Worm (Caenorhabditis elegans) whole organism, mixed stage, embryonic: Measurements from ENCODE around the gene H37A05.4.

Experiments
- M03D4.4 ChIP-seq: sonication (generic microtip); optimal IDR thresholded peaks from 2 replicates; lab custom pipeline; 2017; ENCODE audit warnings: mild to moderate bottlenecking, missing genetic modification characterization, missing compliant biosample characterization
- bed-3 ChIP-seq: fragments of 200-800 bp; sonication (Bioruptor generic); optimal IDR thresholded peaks from 3 replicates; lab custom pipeline; 2018; ENCODE audit warnings: mild to moderate bottlenecking, missing genetic modification characterization, moderate library complexity, missing compliant biosample characterization
- blmp-1 ChIP-seq: fragments of 150-350 bp; optimal IDR thresholded peaks from 2 replicates; lab custom pipeline; 2014; ENCODE audit warnings: missing biosample characterization, missing genetic modification characterization
- ceh-39 ChIP-seq: fragments of 150-350 bp; optimal IDR thresholded peaks from 2 replicates; lab custom pipeline; 2014; ENCODE audit warnings: missing biosample characterization, missing genetic modification characterization
- ceh-43 ChIP-seq: fragments of 200-800 bp; sonication (Bioruptor generic); optimal IDR thresholded peaks from 2 replicates; lab custom pipeline; 2018; ENCODE audit warnings: mild to moderate bottlenecking, missing genetic modification characterization, moderate library complexity, missing compliant biosample characterization
- ceh-83 ChIP-seq: fragments of 200-800 bp; sonication (Bioruptor generic); optimal IDR thresholded peaks from 2 replicates; lab custom pipeline; 2018; ENCODE audit warnings: mild to moderate bottlenecking, missing genetic modification characterization, missing compliant biosample characterization
- cnd-1 ChIP-seq: fragments of 200-800 bp; sonication (Bioruptor generic); optimal IDR thresholded peaks from 2 replicates; lab custom pipeline; 2018; ENCODE audit warnings: mild to moderate bottlenecking, missing genetic modification characterization, missing compliant biosample characterization
- drap-1 ChIP-seq: fragments of 200-800 bp; sonication (Bioruptor generic); optimal IDR thresholded peaks from 3 replicates; lab custom pipeline; 2018; ENCODE audit warnings: mild to moderate bottlenecking, missing genetic modification characterization, missing compliant biosample characterization
- elt-1 ChIP-seq: sonication (generic microtip); optimal IDR thresholded peaks from 2 replicates; lab custom pipeline; 2017; ENCODE audit warnings: missing genetic modification characterization, mild to moderate bottlenecking, missing compliant biosample characterization, antibody characterized with exemption, moderate library complexity, borderline replicate concordance; ENCODE audit not compliant: insufficient read depth
- elt-3 ChIP-seq: fragments of 150-350 bp; optimal IDR thresholded peaks from 2 replicates; lab custom pipeline; 2014; ENCODE audit warnings: missing biosample characterization, missing genetic modification characterization
- flh-1 ChIP-seq: fragments of 200-800 bp; sonication (Bioruptor generic); optimal IDR thresholded peaks from 2 replicates; lab custom pipeline; 2018; ENCODE audit warnings: mild to moderate bottlenecking, missing genetic modification characterization, moderate library complexity, missing compliant biosample characterization
- ham-2 ChIP-seq: fragments of 200-800 bp; sonication (Bioruptor generic); optimal IDR thresholded peaks from 2 replicates; lab custom pipeline; 2018; ENCODE audit warnings: mild to moderate bottlenecking, missing genetic modification characterization, missing compliant biosample characterization
- hlh-1 ChIP-seq: fragments of 150-350 bp; optimal IDR thresholded peaks from 2 replicates; lab custom pipeline; 2014; ENCODE audit warnings: missing biosample characterization, missing genetic modification reagents, missing genetic modification characterization
- lin-32 ChIP-seq: fragments of 200-800 bp; sonication (Bioruptor generic); optimal IDR thresholded peaks from 2 replicates; lab custom pipeline; 2018; ENCODE audit warnings: mild to moderate bottlenecking, missing genetic modification characterization, missing compliant biosample characterization
- lsy-2 ChIP-seq: fragments of 150-350 bp; optimal IDR thresholded peaks from 2 replicates; lab custom pipeline; 2014; ENCODE audit warnings: missing biosample characterization, missing genetic modification characterization
- mab-5 ChIP-seq: fragments of 150-350 bp; optimal IDR thresholded peaks from 2 replicates; lab custom pipeline; 2014; ENCODE audit warnings: missing biosample characterization, missing genetic modification characterization
- mep-1 ChIP-seq: fragments of 150-350 bp; optimal IDR thresholded peaks from 2 replicates; lab custom pipeline; 2017; ENCODE audit warnings: missing biosample characterization, missing genetic modification reagents, missing genetic modification characterization, inconsistent platforms
- nhr-12 ChIP-seq: fragments of 150-350 bp; optimal IDR thresholded peaks from 2 replicates; lab custom pipeline; 2014; ENCODE audit warnings: missing biosample characterization, missing genetic modification characterization
- nhr-2 ChIP-seq: fragments of 150-350 bp; optimal IDR thresholded peaks from 2 replicates; lab custom pipeline; 2014; ENCODE audit warnings: missing biosample characterization, missing genetic modification characterization
- nhr-237 ChIP-seq: fragments of 150-350 bp; optimal IDR thresholded peaks from 2 replicates; lab custom pipeline; 2014; ENCODE audit warnings: missing biosample characterization, missing genetic modification characterization
- nhr-28 ChIP-seq: fragments of 150-350 bp; optimal IDR thresholded peaks from 2 replicates; lab custom pipeline; 2014; ENCODE audit warnings: missing biosample characterization, missing genetic modification characterization
- nhr-76 ChIP-seq: sonication (generic microtip); optimal IDR thresholded peaks from 2 replicates; lab custom pipeline; 2017; ENCODE audit warnings: missing biosample characterization, missing genetic modification characterization
- pha-4 ChIP-seq: fragments of 150-350 bp; optimal IDR thresholded peaks from 2 replicates; lab custom pipeline; 2018; ENCODE audit warnings: missing biosample characterization, missing genetic modification reagents, missing genetic modification characterization
- snpc-4 ChIP-seq: fragments of 150-350 bp; optimal IDR thresholded peaks from 2 replicates; lab custom pipeline; 2014; ENCODE audit warnings: missing biosample characterization, missing genetic modification characterization
- sptf-1 ChIP-seq: sonication (generic microtip); optimal IDR thresholded peaks from 2 replicates; lab custom pipeline; 2017; ENCODE audit warnings: mild to moderate bottlenecking, missing genetic modification characterization, moderate library complexity, missing compliant biosample characterization
- tbx-8 ChIP-seq: fragments of 200-800 bp; sonication (Bioruptor generic); optimal IDR thresholded peaks from 2 replicates; lab custom pipeline; 2018; ENCODE audit warnings: mild to moderate bottlenecking, missing genetic modification characterization, moderate library complexity, missing compliant biosample characterization
- unc-120 ChIP-seq: sonication (generic microtip); optimal IDR thresholded peaks from 2 replicates; lab custom pipeline; 2017; ENCODE audit warnings: missing genetic modification characterization, missing compliant biosample characterization; ENCODE audit not compliant: poor library complexity, severe bottlenecking
- unc-39 ChIP-seq: fragments of 150-350 bp; optimal IDR thresholded peaks from 2 replicates; lab custom pipeline; 2014; ENCODE audit warnings: missing biosample characterization, missing genetic modification characterization
- unc-62 ChIP-seq: fragments of 150-350 bp; optimal IDR thresholded peaks from 2 replicates; lab custom pipeline; 2014; ENCODE audit warnings: missing biosample characterization, missing genetic modification reagents, missing genetic modification characterization
- zip-8 ChIP-seq: fragments of 150-350 bp; optimal IDR thresholded peaks from 2 replicates; lab custom pipeline; 2014; ENCODE audit warnings: missing biosample characterization, missing genetic modification characterization
- ztf-11 ChIP-seq: fragments of 150-350 bp; optimal IDR thresholded peaks from 2 replicates; lab custom pipeline; 2014; ENCODE audit warnings: missing biosample characterization, missing genetic modification characterization

The H37A05.4 gene

ce11 chrV:13613870-13614269, 35.7 kb downstream of the H37A05.4 start, which contains the start of gene F53F4.7:
TSS of gene F53F4.7 (minus strand) at chrV:13613970.
- TF ChIP-seq ztf-11 (no peak), mep-1 (tag; lab: Kevin White, UChicago) (no peak), unc-120 (tag; lab: Kevin White, UChicago) (no peak), sptf-1 (no peak), unc-62 (GFP tag; lab: Kevin White, UChicago) (no peak), elt-1 (tag; lab: Kevin White, UChicago) (no peak), M03D4.4 (tag; lab: Kevin White, UChicago) (no peak), lin-32 (GFP tag; lab: Kevin White, UChicago) (no peak), ceh-43 (no peak), unc-39 (tag; lab: Kevin White, UChicago) (no peak), cnd-1 (tag; lab: Kevin White, UChicago) (no peak)

DNA sequence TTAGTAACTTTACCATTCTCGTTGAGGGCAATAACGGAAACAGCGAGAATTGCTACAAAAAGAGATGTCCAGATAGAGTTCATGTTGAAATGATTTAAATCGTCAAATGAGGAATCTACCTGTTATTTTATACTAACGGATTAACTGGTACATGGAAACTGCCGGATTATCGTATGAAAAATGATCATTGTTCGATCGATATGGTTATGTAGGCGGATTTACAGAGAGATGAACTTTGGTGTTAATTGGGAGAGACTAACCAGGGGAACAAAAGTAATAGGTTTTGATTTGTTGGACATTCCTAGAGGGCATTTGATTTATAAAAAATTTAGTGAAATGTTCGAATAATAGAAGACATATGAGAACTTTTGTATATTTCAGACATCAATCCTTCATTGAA, 37.8 kb downstream of the H37A05.4 start, which contains the start of gene spig-9:
spig-9 (minus strand) TSS at position 101 of the 400 bp plus-strand sequence.
- TF ChIP-seq elt-3 (tag; lab: Kevin White, UChicago) (no peak), ceh-39 (tag; lab: Kevin White, UChicago) (no peak), unc-62 (GFP tag; lab: Kevin White, UChicago) (no peak), tbx-8 (GFP tag; lab: Kevin White, UChicago) (no peak), nhr-76 (tag; lab: Kevin White, UChicago) (no peak), nhr-2 (no peak), ceh-83 (GFP tag; lab: Kevin White, UChicago) (no peak), nhr-12 (tag; lab: Kevin White, UChicago) (no peak), zip-8 (no peak)
- TF ChIP-seq, all 35 proteins: peak for 0

DNA sequence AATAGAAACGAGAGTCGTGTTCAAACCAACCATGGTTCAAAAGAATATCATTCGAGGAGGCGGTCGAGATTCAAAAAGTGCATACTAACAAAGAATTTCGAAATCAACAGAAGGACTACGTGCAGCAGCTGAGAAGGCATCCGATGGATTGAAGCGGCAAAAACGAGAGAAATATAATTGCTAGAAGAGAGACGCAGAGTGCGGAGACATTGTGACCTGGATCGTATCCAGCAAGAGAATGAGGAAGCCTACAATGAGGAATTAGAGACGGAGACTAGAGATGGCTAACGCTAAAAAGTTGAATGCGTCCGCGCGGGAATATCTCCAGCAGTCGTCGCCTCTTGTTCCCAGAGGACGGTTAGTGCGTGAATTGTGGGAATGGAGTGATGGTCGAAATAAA, 39.8 kb downstream of the H37A05.4 start:
- TF ChIP-seq ham-2 (GFP tag; lab: Kevin White, UChicago): peak; percentile 93
- TF ChIP-seq snpc-4: no peak

ce11 chrV:13608486-13608885, 41.1 kb downstream of the H37A05.4 start:
- TF ChIP-seq zip-8: no peak
- no peak for TF ChIP-seq lin-32 (GFP tag; lab: Kevin White, UChicago)
- TF ChIP-seq lsy-2: no peak
- no peak for TF ChIP-seq blmp-1 (tag; lab: Kevin White, UChicago)
- TF ChIP-seq tbx-8 (GFP tag; lab: Kevin White, UChicago): no peak
- TF ChIP-seq mab-5 (tag; lab: Kevin White, UChicago): no peak
- TF ChIP-seq unc-120 (tag; lab: Kevin White, UChicago): no peak
- no peak for TF ChIP-seq nhr-12 (tag; lab: Kevin White, UChicago)
- TF ChIP-seq flh-1: no peak
- no peak for TF ChIP-seq M03D4.4 (tag; lab: Kevin White, UChicago)

DNA sequence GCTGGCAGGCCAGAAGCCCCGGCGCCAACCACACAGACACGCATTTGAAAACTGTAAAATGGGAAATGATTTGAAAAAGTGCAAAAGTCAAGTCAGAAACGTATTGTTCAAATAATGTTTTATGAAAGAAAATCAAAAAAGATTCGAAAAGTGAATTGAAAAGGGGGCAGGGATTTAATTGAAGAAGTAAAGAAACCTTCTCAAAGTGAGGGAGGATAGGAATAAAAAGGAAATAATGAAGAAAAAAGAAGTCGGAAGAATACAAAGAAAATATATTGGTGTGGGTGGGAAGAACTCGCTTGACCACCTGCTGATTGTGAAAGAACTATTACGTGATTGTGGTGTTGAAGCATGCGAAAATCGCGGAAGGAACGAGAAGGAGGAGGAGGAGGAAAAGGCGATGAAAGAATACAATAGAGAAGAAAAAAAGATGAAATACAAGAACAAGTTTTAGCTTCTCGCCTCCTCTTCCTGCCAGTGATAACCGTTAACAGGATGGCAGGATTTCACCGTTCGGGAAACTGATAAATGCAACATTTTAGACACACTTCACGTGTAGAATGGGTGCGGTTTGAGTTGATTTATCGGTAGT, 42.8 kb downstream of the H37A05.4 start, which contains the start of gene fmo-4:
fmo-4 (minus strand) TSS at position 51 of the 592 bp plus-strand sequence.
- TF ChIP-seq zip-8: no peak
- no peak for TF ChIP-seq drap-1 (GFP tag; lab: Kevin White, UChicago)
- TF ChIP-seq hlh-1: no peak
- TF ChIP-seq lin-32 (GFP tag; lab: Kevin White, UChicago): no peak

DNA sequence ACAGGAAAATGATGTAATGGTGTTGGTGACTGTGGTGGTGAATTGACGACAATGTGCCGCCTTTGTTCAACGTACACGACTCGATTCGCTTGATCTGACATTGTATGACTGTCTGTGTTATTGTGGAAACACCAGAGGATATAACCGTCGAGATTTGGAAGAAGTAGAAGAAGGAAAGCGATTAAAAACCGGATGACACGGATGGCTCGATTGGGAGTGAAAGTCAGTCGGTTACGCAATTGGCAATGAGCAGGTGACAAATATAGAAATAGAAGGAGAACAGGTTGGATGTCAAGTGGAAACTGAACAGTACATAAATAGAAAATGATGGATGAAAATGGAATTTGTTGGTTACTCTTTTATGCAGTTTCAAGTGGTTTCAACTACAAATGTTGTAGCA, 48.7 kb downstream of the H37A05.4 start, which contains the start of gene rdy-2:
rdy-2 (minus strand) TSS at position 101 of the 400 bp plus-strand sequence.
- TF ChIP-seq elt-1 (tag; lab: Kevin White, UChicago) (no peak), mab-5 (tag; lab: Kevin White, UChicago) (no peak), unc-39 (tag; lab: Kevin White, UChicago) (no peak), lsy-2 (no peak), ceh-43 (no peak), pha-4 (tag; lab: Kevin White, UChicago) (no peak), nhr-2 (no peak), nhr-76 (tag; lab: Kevin White, UChicago) (no peak), nhr-28 (tag; lab: Kevin White, UChicago) (no peak), bed-3 (GFP tag; lab: Kevin White, UChicago) (no peak), ceh-39 (tag; lab: Kevin White, UChicago) (no peak), ztf-11 (no peak), cnd-1 (tag; lab: Kevin White, UChicago) (no peak), nhr-237 (tag; lab: Kevin White, UChicago) (no peak)
